Fruit fly (Drosophila melanogaster) Kc167 (cell line): ENCODE data around the gene CG11241.
"Not testable (repeated sequence)": the region's sequence is repeated elsewhere in the genome, so short reads cannot be mapped to it uniquely, and the experiment has no call there.

ENCODE experiments used
- Sin3A ChIP-seq: fragments of >200 bp; optimal IDR thresholded peaks from 2 replicates; lab custom pipeline; 2018; ENCODE audit warnings: missing external identifiers
- psq ChIP-seq: fragments of >200 bp; optimal IDR thresholded peaks from 2 replicates; lab custom pipeline; 2017; ENCODE audit warnings: missing external identifiers
- ttk ChIP-seq: sonication (Bioruptor generic); optimal IDR thresholded peaks from 2 replicates; lab custom pipeline; 2017; ENCODE audit warnings: missing external identifiers

- not testable (repeated sequence) for TF ChIP-seq ttk; psq (lab: Kevin White, UChicago); Sin3A (lab: Kevin White, UChicago)
These were observed 41.3 kb downstream of the CG11241 start, which contains the start of gene CG32453 for dm6 chr3L:22696930-22697329.
